Fruit fly (Drosophila melanogaster): ENCODE results near the gene CG1090.

Gene CG1090

dm6 chr3R:4400497-4400833 lies 40.8 kb downstream of the CG1090 start, which contains the start of gene CG14647 (continued):
- TF ChIP-seq CkIIα-i1 (GFP tag; IDR thresholded peaks at IDR 0.05) = no peak
- TF ChIP-seq sr (GFP tag; IDR thresholded peaks at IDR 0.05) = peak; percentile 36; the same call in 1 of the 3 replicates
- TF ChIP-seq Dek (tag; optimal IDR thresholded peaks at IDR 0.05) = no peak
- no peak for TF ChIP-seq CG18011 (GFP tag; optimal IDR thresholded peaks at IDR 0.05)
- peak; percentile 76 for TF ChIP-seq CG15514 (GFP tag; optimal IDR thresholded peaks at IDR 0.05)
- no peak for TF ChIP-seq sna (GFP tag; IDR thresholded peaks at IDR 0.05; ENCODE audit: partially characterized antibody)
- TF ChIP-seq slp2 (GFP tag; optimal IDR thresholded peaks at IDR 0.05) = no peak
- TF ChIP-seq yki (optimal IDR thresholded peaks at IDR 0.05) = no peak
- TF ChIP-seq CG9437 (GFP tag; optimal IDR thresholded peaks at IDR 0.05) = no peak
- TF ChIP-seq CG12769 (tag; optimal IDR thresholded peaks at IDR 0.05) = peak; percentile 4
- TF ChIP-seq PHDP (tag; optimal IDR thresholded peaks at IDR 0.05) = no peak
- no peak for TF ChIP-seq CG10321 (GFP tag; IDR thresholded peaks at IDR 0.05)
- peak; percentile 65 for TF ChIP-seq MESR4 (GFP tag; optimal IDR thresholded peaks at IDR 0.05)
- peak; percentile 23; the same call in 1 of the 3 replicates for TF ChIP-seq CG34422 (GFP tag; IDR thresholded peaks at IDR 0.05)
- no peak for TF ChIP-seq dati (GFP tag; IDR thresholded peaks at IDR 0.05)

dm6 chr3R:4401977-4402589 lies 42.4 kb downstream of the CG1090 start, which contains the start of gene CG9853:
CG9853 (minus strand) TSS chr3R:4402027.
- peak; percentile 55; the same call in 1 of the 2 replicates for TF ChIP-seq ato (GFP tag; IDR thresholded peaks at IDR 0.05; ENCODE audit: partially characterized antibody)
- TF ChIP-seq sens (GFP tag) = peak; percentile 26
- no peak for TF ChIP-seq CG17568 (GFP tag; optimal IDR thresholded peaks at IDR 0.05)
- TF ChIP-seq CG14860 (GFP tag; IDR thresholded peaks at IDR 0.05; ENCODE audit: partially characterized antibody) = peak; percentile 42
- TF ChIP-seq mld (GFP tag; IDR thresholded peaks at IDR 0.05; ENCODE audit: partially characterized antibody) = peak; percentile 70; the same call in 1 of the 3 replicates
- peak; percentile 36; the same call in 1 of the 2 replicates for TF ChIP-seq Bgb (GFP tag; IDR thresholded peaks at IDR 0.05; ENCODE audit: partially characterized antibody)
- peak; percentile 43 for TF ChIP-seq D19B (GFP tag; optimal IDR thresholded peaks at IDR 0.05)
- TF ChIP-seq CG6791 (GFP tag; IDR thresholded peaks at IDR 0.05; ENCODE audit: partially characterized antibody) = peak; percentile 82
- no peak for TF ChIP-seq pzg (GFP tag; optimal IDR thresholded peaks at IDR 0.05)
- TF ChIP-seq tna (GFP tag; IDR thresholded peaks at IDR 0.05; ENCODE audit: partially characterized antibody) = peak; percentile 60
- 0 out of 3 replicates have a peak, but pooled peaks have one; percentile 6 for TF ChIP-seq hb (GFP tag; IDR thresholded peaks at IDR 0.05; ENCODE audit: partially characterized antibody)
- TF ChIP-seq bbx (GFP tag; IDR thresholded peaks at IDR 0.05; ENCODE audit: partially characterized antibody) = peak; percentile 51; the same call in 1 of the 2 replicates
- peak; percentile 70 for TF ChIP-seq CG7963 (GFP tag; IDR thresholded peaks at IDR 0.05; ENCODE audit: partially characterized antibody)
- peak; percentile 5 for TF ChIP-seq CG16813 (GFP tag; IDR thresholded peaks at IDR 0.05; ENCODE audit: partially characterized antibody)
- TF ChIP-seq Asciz (GFP tag; optimal IDR thresholded peaks at IDR 0.05) = no peak
- no peak for TF ChIP-seq Max (GFP tag; optimal IDR thresholded peaks at IDR 0.05)
- peak; percentile 11 for TF ChIP-seq HLH4C (GFP tag; IDR thresholded peaks at IDR 0.05; ENCODE audit: partially characterized antibody)
- TF ChIP-seq nerfin-2 (GFP tag; IDR thresholded peaks at IDR 0.05; ENCODE audit: partially characterized antibody) = peak; percentile 57; the same call in 1 of the 2 replicates
- peak; percentile 13; the same call in 1 of the 2 replicates for TF ChIP-seq amos (GFP tag; IDR thresholded peaks at IDR 0.05; ENCODE audit: partially characterized antibody)
- peak; percentile 37; the same call in 2 of the 3 replicates for TF ChIP-seq Opbp (GFP tag; IDR thresholded peaks at IDR 0.05; ENCODE audit: partially characterized antibody)

All from whole organism, embryonic.